Worm (Caenorhabditis elegans) whole organism, early embryonic: ENCODE results near the gene srz-20.

Experiments
- B0310.2 ChIP-seq: sonication (generic microtip); optimal IDR thresholded peaks from 2 replicates; lab custom pipeline; 2016; ENCODE audit warnings: mild to moderate bottlenecking, missing genetic modification characterization, missing compliant biosample characterization
- F13C5.2 ChIP-seq: sonication (generic microtip); optimal IDR thresholded peaks from 2 replicates; lab custom pipeline; 2017; ENCODE audit warnings: mild to moderate bottlenecking, missing genetic modification characterization, inconsistent platforms, missing compliant biosample characterization
- aly-1 ChIP-seq: sonication (generic microtip); optimal IDR thresholded peaks from 2 replicates; lab custom pipeline; 2016; ENCODE audit warnings: missing genetic modification characterization, missing compliant biosample characterization
- ama-1 ChIP-seq: fragments of 150-350 bp; optimal IDR thresholded peaks from 2 replicates; lab custom pipeline; 2014
- ceh-13 ChIP-seq: fragments of 200-800 bp; sonication (Bioruptor generic); optimal IDR thresholded peaks from 2 replicates; lab custom pipeline; 2018; ENCODE audit warnings: mild to moderate bottlenecking, missing genetic modification characterization, missing compliant biosample characterization
- ceh-36 ChIP-seq: sonication (generic microtip); optimal IDR thresholded peaks from 2 replicates; lab custom pipeline; 2016; ENCODE audit warnings: missing genetic modification characterization, inconsistent platforms, missing compliant biosample characterization
- ets-7 ChIP-seq: sonication (generic microtip); optimal IDR thresholded peaks from 2 replicates; lab custom pipeline; 2016; ENCODE audit warnings: missing genotype, missing genetic modification characterization, missing compliant biosample characterization
- flt-1 ChIP-seq: fragments of 200-800 bp; sonication (Bioruptor generic); IDR thresholded peaks from 2 replicates; pipeline ENCODE4 v1.3.6; 2022; ENCODE audit warnings: missing genetic modification characterization, missing compliant biosample characterization
- hmbx-1 ChIP-seq: sonication (generic microtip); optimal IDR thresholded peaks from 2 replicates; lab custom pipeline; 2016; ENCODE audit warnings: mild to moderate bottlenecking, missing genetic modification characterization, missing compliant biosample characterization
- hmg-4 ChIP-seq: fragments of 200-800 bp; sonication (Bioruptor generic); optimal IDR thresholded peaks from 2 replicates; lab custom pipeline; 2018; ENCODE audit warnings: mild to moderate bottlenecking, missing genetic modification characterization, missing compliant biosample characterization
- hnd-1 ChIP-seq: sonication (generic microtip); optimal IDR thresholded peaks from 2 replicates; lab custom pipeline; 2016; ENCODE audit warnings: missing genetic modification characterization, missing compliant biosample characterization
- pes-1 ChIP-seq: fragments of 200-800 bp; sonication (Bioruptor generic); IDR thresholded peaks from 2 replicates; pipeline ENCODE4 v1.3.6; 2022; ENCODE audit warnings: missing genetic modification reagents, missing genetic modification characterization, missing compliant biosample characterization
- scrt-1 ChIP-seq: fragments of 200-800 bp; sonication (Bioruptor generic); IDR thresholded peaks from 2 replicates; pipeline ENCODE4 v1.3.6; 2022; ENCODE audit warnings: missing genetic modification characterization, missing compliant biosample characterization
- sea-1 ChIP-seq: fragments of 200-800 bp; sonication (Bioruptor generic); conservative IDR thresholded peaks from 2 replicates; pipeline ENCODE4 v1.3.6; 2022; ENCODE audit warnings: missing genetic modification characterization, missing compliant biosample characterization
- tbx-11 ChIP-seq: fragments of 200-800 bp; sonication (Bioruptor generic); IDR thresholded peaks from 2 replicates; pipeline ENCODE4 v1.3.6; 2022; ENCODE audit warnings: missing genetic modification characterization, missing compliant biosample characterization
- tbx-37 ChIP-seq: fragments of 200-800 bp; sonication (Bioruptor generic); conservative IDR thresholded peaks from 2 replicates; pipeline ENCODE4 v1.3.6; 2022; ENCODE audit warnings: missing genetic modification reagents, missing genetic modification characterization, missing compliant biosample characterization
- tra-4 ChIP-seq: sonication (generic microtip); optimal IDR thresholded peaks from 2 replicates; lab custom pipeline; 2017; ENCODE audit warnings: missing genetic modification characterization, missing compliant biosample characterization

The srz-20 gene

ce11 chrIV:3960396-3960795 is 45.0 kb downstream of the srz-20 start, which contains the start of gene clec-75:
TSS of gene clec-75 (plus strand) at chrIV:3960734.
- TF ChIP-seq scrt-1 (GFP tag; lab: Robert Waterston, UW) (no peak), ceh-13 (GFP tag; lab: Kevin White, UChicago) (no peak), B0310.2 (tag; lab: Kevin White, UChicago) (no peak), tbx-37 (GFP tag; lab: Robert Waterston, UW) (no peak), hmbx-1 (tag; lab: Kevin White, UChicago) (no peak), aly-1 (tag; lab: Kevin White, UChicago) (no peak), sea-1 (GFP tag; lab: Robert Waterston, UW) (no peak), ceh-36 (tag; lab: Kevin White, UChicago) (no peak)

DNA sequence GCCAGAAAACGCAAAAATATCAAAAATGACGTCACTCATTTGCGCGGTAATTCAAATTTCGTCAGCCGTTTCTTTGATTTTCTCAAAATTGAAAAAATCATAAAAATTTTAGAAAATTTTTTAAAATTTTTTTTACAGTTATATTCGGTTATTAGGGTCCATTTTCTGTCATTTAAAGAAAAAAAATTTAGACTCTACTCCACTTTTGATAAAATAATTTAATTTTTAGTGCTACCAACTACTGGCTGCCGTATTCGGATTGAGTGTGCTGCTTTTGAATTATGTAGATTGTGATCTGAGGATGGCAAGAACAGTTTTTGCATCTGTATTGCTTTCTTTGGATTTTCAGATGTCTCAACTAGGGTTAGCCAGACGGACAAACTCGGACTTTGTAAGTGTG is 47.2 kb downstream of the srz-20 start, which contains the start of gene Y46C8AM.1:
Gene Y46C8AM.1, plus strand, starts transcription at position 301 of the 400 bp plus-strand sequence.
- TF ChIP-seq scrt-1 (GFP tag; lab: Robert Waterston, UW) (no peak), hmbx-1 (tag; lab: Kevin White, UChicago) (no peak), aly-1 (tag; lab: Kevin White, UChicago) (no peak), hmg-4 (GFP tag; lab: Kevin White, UChicago) (no peak), ets-7 (tag; lab: Kevin White, UChicago) (no peak), B0310.2 (tag; lab: Kevin White, UChicago) (no peak), ceh-36 (tag; lab: Kevin White, UChicago) (no peak), tbx-11 (GFP tag; lab: Robert Waterston, UW) (no peak), ama-1 (lab: Kevin White, UChicago) (no peak), tra-4 (tag; lab: Kevin White, UChicago) (no peak), tbx-37 (GFP tag; lab: Robert Waterston, UW) (no peak), flt-1 (no peak), sea-1 (GFP tag; lab: Robert Waterston, UW) (no peak)

DNA sequence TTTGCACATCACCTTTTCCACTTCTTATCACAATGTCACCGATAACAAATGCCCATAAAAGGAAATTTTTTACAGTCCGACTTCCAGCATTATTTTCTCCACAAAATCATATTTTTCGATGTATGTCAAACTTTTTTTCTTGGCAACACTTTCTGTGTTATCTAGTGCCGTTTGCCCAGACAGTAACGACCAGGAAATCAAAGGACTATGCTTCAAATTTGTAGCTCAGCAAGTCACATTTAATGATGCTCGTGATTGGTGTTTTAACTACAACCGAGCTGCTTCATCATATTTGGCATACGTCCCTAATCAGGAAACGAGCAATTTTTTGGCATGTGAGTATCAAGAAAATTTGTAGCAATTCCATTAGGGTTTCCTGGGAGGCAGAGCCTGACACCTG is 48.1 kb downstream of the srz-20 start:
- TF ChIP-seq ceh-13 (GFP tag; lab: Kevin White, UChicago) (no peak), ets-7 (tag; lab: Kevin White, UChicago) (no peak), tbx-37 (GFP tag; lab: Robert Waterston, UW) (no peak), ceh-36 (tag; lab: Kevin White, UChicago) (no peak), sea-1 (GFP tag; lab: Robert Waterston, UW) (no peak), aly-1 (tag; lab: Kevin White, UChicago) (no peak), flt-1 (no peak), tra-4 (tag; lab: Kevin White, UChicago) (no peak), ama-1 (lab: Kevin White, UChicago) (no peak), hnd-1 (no peak), hmg-4 (GFP tag; lab: Kevin White, UChicago) (no peak), scrt-1 (GFP tag; lab: Robert Waterston, UW) (no peak), hmbx-1 (tag; lab: Kevin White, UChicago) (no peak), F13C5.2 (tag; lab: Kevin White, UChicago) (no peak), B0310.2 (tag; lab: Kevin White, UChicago) (no peak), pes-1 (GFP tag; lab: Robert Waterston, UW) (no peak), tbx-11 (GFP tag; lab: Robert Waterston, UW) (no peak)

- TF ChIP-seq flt-1 (no peak), sea-1 (GFP tag; lab: Robert Waterston, UW) (no peak), ceh-13 (GFP tag; lab: Kevin White, UChicago) (no peak), scrt-1 (GFP tag; lab: Robert Waterston, UW) (no peak), F13C5.2 (tag; lab: Kevin White, UChicago) (no peak), hnd-1 (no peak), ets-7 (tag; lab: Kevin White, UChicago) (no peak), hmbx-1 (tag; lab: Kevin White, UChicago) (no peak), pes-1 (GFP tag; lab: Robert Waterston, UW) (no peak), aly-1 (tag; lab: Kevin White, UChicago) (no peak), ceh-36 (tag; lab: Kevin White, UChicago) (no peak), tbx-37 (GFP tag; lab: Robert Waterston, UW) (no peak), ama-1 (lab: Kevin White, UChicago) (no peak), tra-4 (tag; lab: Kevin White, UChicago) (no peak), B0310.2 (tag; lab: Kevin White, UChicago) (no peak), hmg-4 (GFP tag; lab: Kevin White, UChicago) (no peak), tbx-11 (GFP tag; lab: Robert Waterston, UW) (no peak)
Observed at ce11 chrIV:3965013-3965412, 49.6 kb downstream of the srz-20 start, which contains the start of gene clec-76. TSS of gene clec-76 (plus strand) at chrIV:3965246.
